Fruit fly (Drosophila melanogaster): ENCODE results near the gene CG32536.

CG32536 gene

dm6 chrX:19307810-19308456, 31.2 kb upstream of the CG32536 start, which contains the start of gene CG8051:
Gene CG8051 (minus strand): TSS chrX:19307925.
- TF ChIP-seq noc (tag; optimal IDR thresholded peaks at IDR 0.05), result peak; percentile 67

- peak; percentile 52 for TF ChIP-seq noc (tag; optimal IDR thresholded peaks at IDR 0.05)
Measured at dm6 chrX:19306531-19306930, 29.8 kb upstream of the CG32536 start.

DNA sequence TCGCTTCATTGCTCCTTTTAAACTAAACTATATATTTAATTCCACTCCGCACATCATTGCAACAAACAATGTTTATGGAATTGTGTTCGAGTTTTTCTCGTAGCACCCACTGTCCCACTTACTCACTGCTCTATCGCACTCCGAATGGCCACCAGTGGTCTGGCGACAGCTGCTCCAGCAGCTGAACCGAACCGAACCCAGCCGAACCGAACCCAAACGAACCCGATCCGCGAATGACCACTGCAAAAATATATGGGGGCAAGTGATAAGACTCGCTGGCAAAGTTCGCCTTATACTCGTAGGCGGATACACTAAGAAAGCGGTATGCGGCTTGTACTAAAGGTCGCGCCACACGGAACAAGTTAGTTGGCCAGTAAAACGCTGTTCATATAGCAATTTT, 28.5 kb upstream of the CG32536 start:
- TF ChIP-seq noc (tag; optimal IDR thresholded peaks at IDR 0.05), result no peak

DNA sequence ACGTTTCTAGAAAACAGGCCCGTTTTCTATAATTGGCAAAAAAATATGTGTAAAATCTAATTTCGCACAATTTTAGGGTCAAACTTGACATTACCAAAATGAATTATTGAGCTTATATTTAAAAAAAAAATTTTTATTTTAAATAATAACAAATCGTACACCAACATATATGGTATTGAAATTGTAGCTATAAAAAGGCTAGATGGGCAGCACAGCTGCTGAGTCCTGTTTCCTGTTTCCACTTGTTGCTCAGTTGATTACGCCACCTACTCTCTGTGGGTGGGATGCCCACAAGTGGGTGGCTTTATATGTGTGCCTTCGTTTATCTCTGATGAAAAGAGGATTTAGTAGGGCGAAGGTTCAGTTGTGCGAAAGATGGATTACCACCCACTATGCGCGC, 22.7 kb upstream of the CG32536 start:
- no peak for TF ChIP-seq noc (tag; optimal IDR thresholded peaks at IDR 0.05)

DNA sequence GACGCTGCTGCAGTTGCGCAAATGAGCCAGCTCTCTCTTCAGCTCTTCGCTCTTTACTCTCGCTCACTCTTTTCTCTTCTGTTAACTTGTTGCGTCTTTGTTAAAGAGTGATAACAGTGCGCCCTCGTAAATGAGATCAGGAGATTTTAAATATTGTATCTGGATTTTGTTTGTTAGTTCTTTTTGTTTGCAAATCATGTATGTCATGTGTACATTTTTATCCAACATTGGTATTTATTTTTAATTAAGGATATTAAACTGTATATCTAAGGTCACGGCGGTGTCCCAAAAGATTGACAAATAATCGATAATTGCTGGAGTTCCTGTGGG, 22.1 kb upstream of the CG32536 start:
- no peak for TF ChIP-seq noc (tag; optimal IDR thresholded peaks at IDR 0.05)

- TF ChIP-seq noc (tag; optimal IDR thresholded peaks at IDR 0.05), result peak; percentile 97
Measured at dm6 chrX:19297899-19298784, 21.4 kb upstream of the CG32536 start, which contains the start of gene CG8034. Gene CG8034 (minus strand): TSS chrX:19298162.

DNA sequence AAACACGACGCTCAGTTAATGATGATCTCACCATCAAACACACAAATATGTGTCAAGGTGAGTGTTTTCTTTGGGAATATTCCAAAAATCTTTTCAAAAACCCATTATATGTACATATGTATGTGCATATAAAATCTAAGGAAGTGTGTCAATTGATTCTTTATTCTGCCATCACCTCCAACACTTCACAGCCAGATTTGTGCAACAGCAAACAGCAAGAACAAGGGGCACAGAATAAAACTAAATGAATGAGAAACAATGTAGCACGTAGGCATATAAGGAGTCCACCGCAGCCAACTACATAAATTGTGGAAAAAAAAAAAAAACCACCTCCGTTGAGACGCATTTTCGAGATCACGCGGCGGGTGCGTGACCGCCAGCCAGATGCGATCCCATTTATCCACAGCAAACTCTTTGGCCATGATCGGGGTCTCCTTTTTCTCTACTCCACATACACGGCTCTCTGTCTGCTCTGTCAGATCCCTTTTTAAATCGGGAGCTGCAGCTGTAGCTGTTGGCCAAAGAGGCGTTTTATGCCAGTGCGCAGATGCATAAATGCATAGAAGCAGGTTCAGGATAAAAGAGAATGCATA, 19.2 kb upstream of the CG32536 start:
- TF ChIP-seq noc (tag; optimal IDR thresholded peaks at IDR 0.05), result no peak

DNA sequence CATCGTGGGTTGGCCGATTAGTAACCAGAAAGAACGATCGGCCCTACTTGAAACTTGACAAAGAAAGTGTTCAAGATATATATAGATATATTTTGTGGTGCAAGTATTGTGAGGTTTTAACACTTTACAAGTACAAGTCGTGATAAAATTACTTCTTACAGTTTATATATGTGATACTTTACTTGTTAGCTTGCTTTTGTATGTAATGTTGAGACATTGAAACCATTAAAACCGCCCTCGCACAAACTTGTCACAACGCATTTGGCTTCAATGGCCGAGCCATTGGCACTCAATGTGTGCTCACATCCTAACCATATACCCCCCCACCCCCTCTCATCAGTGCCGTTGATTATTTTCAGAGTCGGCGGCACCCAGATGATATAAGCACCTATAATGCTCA, 18.3 kb upstream of the CG32536 start:
- TF ChIP-seq noc (tag; optimal IDR thresholded peaks at IDR 0.05), result no peak

DNA sequence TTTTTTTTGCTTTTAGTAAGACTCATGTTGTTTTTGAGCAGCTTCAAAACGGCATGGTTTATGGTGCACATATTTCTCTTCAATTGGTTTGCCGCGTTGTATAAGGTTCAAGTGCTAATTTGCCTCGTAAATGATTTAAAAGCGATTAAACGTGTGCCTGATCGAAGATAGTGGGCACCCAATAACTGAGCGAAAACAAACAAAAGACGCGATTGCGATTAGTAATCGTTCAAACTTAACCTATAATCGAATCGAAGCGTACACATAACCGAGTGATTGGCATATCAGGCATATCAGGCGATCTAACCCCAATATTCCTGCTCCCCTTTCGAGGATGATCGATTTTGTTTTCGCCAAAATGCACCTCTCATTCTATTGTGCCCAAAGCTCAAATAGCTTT, 17.3 kb upstream of the CG32536 start:
- peak; percentile 29 for TF ChIP-seq noc (tag; optimal IDR thresholded peaks at IDR 0.05)

DNA sequence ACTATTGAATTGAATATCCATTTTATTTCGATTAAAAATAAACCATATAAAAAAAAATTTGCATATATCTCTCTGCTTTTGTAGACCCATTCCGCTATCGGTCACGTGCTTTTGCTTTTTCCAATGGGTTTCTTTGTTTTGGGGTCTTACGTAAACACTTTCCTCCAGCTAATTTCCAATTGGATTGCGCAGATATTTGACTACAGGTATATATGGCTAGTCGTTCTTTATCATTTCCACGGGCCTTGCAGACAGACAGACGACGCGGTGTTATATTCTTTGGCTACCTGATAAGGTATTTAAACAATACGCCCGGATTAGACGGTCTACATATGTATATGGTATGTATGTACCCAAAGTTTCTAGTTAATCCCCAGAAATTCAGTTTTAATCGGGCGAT, 16.6 kb upstream of the CG32536 start:
- TF ChIP-seq noc (tag; optimal IDR thresholded peaks at IDR 0.05), result no peak

dm6 chrX:19291780-19292605, 15.3 kb upstream of the CG32536 start:
- TF ChIP-seq noc (tag; optimal IDR thresholded peaks at IDR 0.05), result peak; percentile 76

DNA sequence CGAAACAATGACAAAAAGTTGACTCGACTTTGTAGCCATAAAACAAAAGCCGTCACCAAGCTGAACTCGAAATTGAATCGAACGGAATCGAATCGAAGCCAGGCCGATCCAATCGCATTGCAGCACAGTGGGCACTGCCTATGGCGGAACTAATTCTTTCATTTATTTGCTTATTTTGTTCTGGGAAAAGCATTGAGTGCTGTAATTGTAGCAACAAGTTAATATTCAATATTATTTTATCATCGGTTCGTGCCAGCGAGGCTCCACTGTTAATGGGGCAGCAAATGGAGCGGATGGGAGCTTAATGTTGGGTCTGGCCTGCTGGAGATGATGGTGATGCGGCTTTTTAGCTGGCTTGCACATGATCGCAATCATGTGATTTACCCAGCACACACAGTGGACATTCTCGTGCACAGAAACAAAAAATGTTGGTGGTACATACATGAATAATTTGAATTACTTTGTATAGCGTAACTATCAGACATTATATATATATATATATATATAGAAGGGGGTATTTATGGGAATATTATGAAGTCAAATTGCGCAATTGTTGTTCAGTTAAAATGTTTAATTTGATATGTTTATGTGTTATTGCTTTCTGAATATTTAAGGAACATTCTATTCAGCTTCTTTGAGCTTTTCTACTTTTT, 12.7 kb upstream of the CG32536 start:
- TF ChIP-seq noc (tag; optimal IDR thresholded peaks at IDR 0.05), result peak; percentile 62

- no peak for TF ChIP-seq noc (tag; optimal IDR thresholded peaks at IDR 0.05)
Measured at dm6 chrX:19287784-19288183, 11.1 kb upstream of the CG32536 start.

- TF ChIP-seq noc (tag; optimal IDR thresholded peaks at IDR 0.05), result peak; percentile 3
Measured at dm6 chrX:19286235-19286634, 9.5 kb upstream of the CG32536 start.

DNA sequence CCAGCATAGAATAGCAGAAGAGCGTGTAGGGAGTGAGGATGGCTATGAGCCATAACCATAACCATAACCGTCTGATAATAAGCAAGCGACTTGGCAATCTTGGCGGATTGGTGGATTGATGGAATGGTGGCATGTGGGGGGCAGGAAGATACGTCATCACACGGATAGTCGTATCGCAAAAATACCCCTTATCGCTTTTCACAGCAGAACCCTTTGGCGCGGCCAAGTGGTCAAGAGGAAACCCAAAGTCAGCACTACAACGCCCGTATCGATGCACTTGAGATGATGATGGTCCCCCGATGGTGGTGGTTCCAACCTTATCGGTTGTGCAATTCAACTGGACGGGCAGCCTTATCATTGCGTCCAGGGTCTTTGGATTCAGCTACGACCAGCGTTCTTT, 8.7 kb upstream of the CG32536 start:
- peak; percentile 4 for TF ChIP-seq noc (tag; optimal IDR thresholded peaks at IDR 0.05)
